Worm (Caenorhabditis elegans) whole organism, late embryonic: ENCODE data around the gene B0545.4.
"Not testable (repeated sequence)": the region's sequence is repeated elsewhere in the genome, so short reads cannot be mapped to it uniquely, and the experiment has no call there.

Source experiments
- C38D4.7 ChIP-seq: fragments of 200-800 bp; sonication (Bioruptor generic); optimal IDR thresholded peaks from 2 replicates; lab custom pipeline; 2018; ENCODE audit warnings: mild to moderate bottlenecking, missing genetic modification characterization, moderate library complexity, missing compliant biosample characterization
- F13H6.1 ChIP-seq: sonication (generic microtip); optimal IDR thresholded peaks from 2 replicates; lab custom pipeline; 2016; ENCODE audit warnings: missing genetic modification characterization, missing compliant biosample characterization
- ama-1 ChIP-seq: fragments of 150-350 bp; optimal IDR thresholded peaks from 2 replicates; lab custom pipeline; 2014
- ceh-22 ChIP-seq: sonication (generic microtip); optimal IDR thresholded peaks from 2 replicates; lab custom pipeline; 2017; ENCODE audit warnings: missing biosample characterization, missing genetic modification characterization
- dve-1 ChIP-seq: sonication (generic microtip); optimal IDR thresholded peaks from 2 replicates; lab custom pipeline; 2017; ENCODE audit warnings: antibody characterized with exemption, mild to moderate bottlenecking, missing genetic modification characterization, missing compliant biosample characterization
- pha-4 ChIP-seq: fragments of 150-350 bp; optimal IDR thresholded peaks from 2 replicates; lab custom pipeline; 2018; ENCODE audit warnings: missing biosample characterization, missing genetic modification reagents, missing genetic modification characterization
- pqm-1 ChIP-seq: sonication (generic microtip); optimal IDR thresholded peaks from 2 replicates; lab custom pipeline; 2016; ENCODE audit warnings: missing genetic modification characterization, missing compliant biosample characterization
- sox-2 ChIP-seq: fragments of 200-800 bp; sonication (Bioruptor generic); IDR thresholded peaks from 2 replicates; pipeline ENCODE4 v1.3.6; 2022; ENCODE audit warnings: missing genetic modification reagents, missing genetic modification characterization, missing compliant biosample characterization
- ttx-3 ChIP-seq: sonication (generic microtip); optimal IDR thresholded peaks from 2 replicates; lab custom pipeline; 2016; ENCODE audit warnings: missing genetic modification reagents, missing genetic modification characterization, missing compliant biosample characterization

DNA sequence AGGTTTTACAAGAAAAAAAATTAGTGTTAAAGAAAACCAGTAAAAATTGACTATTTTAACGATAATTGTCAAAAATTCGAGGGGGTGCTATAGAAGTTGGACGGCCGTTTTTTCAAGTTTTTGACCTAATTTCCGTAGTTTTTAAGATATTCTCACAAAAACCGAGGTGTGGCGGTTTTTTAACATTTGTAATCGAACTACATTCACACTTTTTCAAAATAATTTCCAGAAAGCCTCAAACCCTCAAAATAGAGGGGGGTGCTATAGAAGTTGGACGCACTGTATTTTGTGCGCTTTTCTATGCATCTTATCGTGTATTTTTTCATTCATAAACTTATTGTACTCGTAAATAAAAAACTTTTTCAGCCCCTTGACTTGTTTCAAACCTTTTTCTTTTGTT lies 2.2 kb upstream of the B0545.4 start, which contains the start of gene F29C4.4:
- TF ChIP-seq ama-1 (lab: Kevin White, UChicago); C38D4.7; dve-1 (tag; lab: Kevin White, UChicago); pqm-1 (tag; lab: Kevin White, UChicago); F13H6.1 (tag; lab: Kevin White, UChicago); sox-2 (GFP tag; lab: Robert Waterston, UW); ttx-3 (tag; lab: Kevin White, UChicago); pha-4 (tag; lab: Kevin White, UChicago); ceh-22 (tag; lab: Kevin White, UChicago): not testable (repeated sequence)
